Fruit fly (Drosophila melanogaster) whole organism, embryonic: ENCODE results near the gene RanGAP.
A peak's percentile ranks its signal among the peaks of the same experiment; 100 is the strongest.

Experiments used
- Bgb ChIP-seq: fragments of 200-800 bp; sonication (Bioruptor generic); IDR thresholded peaks from 2 replicates; pipeline ENCODE4 v1.3.6; 2022; ENCODE audit warnings: missing biosample characterization, missing genetic modification characterization; ENCODE audit not compliant: partially characterized antibody
- CG10431 ChIP-seq: fragments of 200-800 bp; sonication (Bioruptor generic); optimal IDR thresholded peaks from 3 replicates; lab custom pipeline; 2018; ENCODE audit warnings: missing biosample characterization, mild to moderate bottlenecking, missing genetic modification characterization
- CG10565 ChIP-seq: fragments of 200-800 bp; sonication (Bioruptor generic); optimal IDR thresholded peaks from 3 replicates; lab custom pipeline; 2016; ENCODE audit warnings: missing biosample characterization, mild to moderate bottlenecking, missing genetic modification characterization
- CG11085 ChIP-seq: fragments of 200-800 bp; sonication (Bioruptor generic); IDR thresholded peaks from 2 replicates; pipeline ENCODE4 v1.3.6; 2022; ENCODE audit warnings: missing biosample characterization, missing genetic modification characterization
- CG12071 ChIP-seq: fragments of 200-800 bp; sonication (Bioruptor generic); optimal IDR thresholded peaks from 3 replicates; lab custom pipeline; 2018; ENCODE audit warnings: missing biosample characterization, mild to moderate bottlenecking, missing genetic modification characterization
- CG12236 ChIP-seq: fragments of 200-800 bp; sonication (Bioruptor generic); optimal IDR thresholded peaks from 2 replicates; lab custom pipeline; 2016; ENCODE audit warnings: missing biosample characterization, missing genetic modification characterization
- CG12744 ChIP-seq: fragments of 200-800 bp; sonication (Bioruptor generic); optimal IDR thresholded peaks from 2 replicates; lab custom pipeline; 2016; ENCODE audit warnings: missing biosample characterization, missing genetic modification characterization
- CG17186 ChIP-seq: fragments of 200-800 bp; sonication (Bioruptor generic); optimal IDR thresholded peaks from 3 replicates; lab custom pipeline; 2017; ENCODE audit warnings: missing biosample characterization, missing genetic modification reagents, missing genetic modification characterization
- CG2678 ChIP-seq: fragments of 200-800 bp; sonication (Bioruptor generic); optimal IDR thresholded peaks from 3 replicates; lab custom pipeline; 2019; ENCODE audit warnings: missing biosample characterization, mild to moderate bottlenecking, missing genetic modification characterization, moderate library complexity
- CG2889 ChIP-seq: fragments of 200-800 bp; sonication (Bioruptor generic); IDR thresholded peaks from 3 replicates; pipeline ENCODE4 v1.3.6; 2022; ENCODE audit warnings: missing biosample characterization, missing genetic modification characterization
- CG30020 ChIP-seq: fragments of 200-800 bp; optimal IDR thresholded peaks from 2 replicates; lab custom pipeline; 2019; ENCODE audit warnings: missing biosample characterization, mild to moderate bottlenecking, missing genetic modification characterization, moderate library complexity
- CG3281 ChIP-seq: fragments of 200-800 bp; sonication (Bioruptor generic); optimal IDR thresholded peaks from 3 replicates; lab custom pipeline; 2017; ENCODE audit warnings: missing biosample characterization, mild to moderate bottlenecking, missing genetic modification characterization
- CG3995 ChIP-seq: fragments of 200-800 bp; sonication (Bioruptor generic); optimal IDR thresholded peaks from 3 replicates; lab custom pipeline; 2016; ENCODE audit warnings: missing biosample characterization, missing genetic modification characterization
- CG6272 ChIP-seq: fragments of 200-800 bp; sonication (Bioruptor generic); IDR thresholded peaks from 2 replicates; pipeline ENCODE4 v1.3.6; 2022; ENCODE audit warnings: missing biosample characterization, missing genetic modification characterization
- CG8478 ChIP-seq: fragments of >200 bp; optimal IDR thresholded peaks from 2 replicates; lab custom pipeline; 2018
- CG8765 ChIP-seq: fragments of 200-800 bp; sonication (Bioruptor generic); IDR thresholded peaks from 2 replicates; pipeline ENCODE4 v1.3.6; 2022; ENCODE audit warnings: missing biosample characterization, missing genetic modification characterization
- Elba2 ChIP-seq: fragments of 200-800 bp; sonication (Bioruptor generic); optimal IDR thresholded peaks from 3 replicates; lab custom pipeline; 2016; ENCODE audit warnings: missing biosample characterization, missing genetic modification characterization
- Oli ChIP-seq: fragments of 200-800 bp; sonication (Bioruptor generic); optimal IDR thresholded peaks from 2 replicates; lab custom pipeline; 2018; ENCODE audit warnings: missing biosample characterization, mild to moderate bottlenecking, missing genetic modification characterization, moderate library complexity
- Ravus ChIP-seq: fragments of 200-800 bp; sonication (Bioruptor generic); IDR thresholded peaks from 2 replicates; pipeline ENCODE4 v1.3.6; 2022; ENCODE audit warnings: missing biosample characterization, missing genetic modification characterization
- ase ChIP-seq: fragments of 200-800 bp; sonication (Bioruptor generic); IDR thresholded peaks from 3 replicates; pipeline ENCODE4 v1.3.6; 2022; ENCODE audit warnings: missing biosample characterization, missing genetic modification characterization
- ash1 ChIP-seq: fragments of 200-800 bp; sonication (Bioruptor generic); optimal IDR thresholded peaks from 2 replicates; lab custom pipeline; 2018; ENCODE audit warnings: missing biosample characterization, mild to moderate bottlenecking, missing genetic modification characterization
- bab2 ChIP-seq: fragments of 200-800 bp; sonication (Bioruptor generic); optimal IDR thresholded peaks from 2 replicates; lab custom pipeline; 2016; ENCODE audit warnings: missing biosample characterization, missing genetic modification characterization
- bigmax ChIP-seq: fragments of 200-800 bp; sonication (Bioruptor generic); optimal IDR thresholded peaks from 2 replicates; lab custom pipeline; 2018; ENCODE audit warnings: missing biosample characterization, mild to moderate bottlenecking, missing genetic modification characterization
- bsh ChIP-seq, 2 experiments: fragments of 200-800 bp; sonication (Bioruptor generic); optimal IDR thresholded peaks; 2 replicates each; lab custom pipeline; 2017 to 2018; ENCODE audit warnings: mild to moderate bottlenecking in 2 of 2, missing biosample characterization in 2 of 2, missing genetic modification characterization in 2 of 2, moderate library complexity in 1 of 2
- caup ChIP-seq: fragments of 200-800 bp; sonication (Bioruptor generic); optimal IDR thresholded peaks from 3 replicates; lab custom pipeline; 2017; ENCODE audit warnings: missing biosample characterization, mild to moderate bottlenecking, missing genetic modification characterization, moderate library complexity; ENCODE audit not compliant: severe bottlenecking
- dysf ChIP-seq: fragments of 200-800 bp; sonication (Bioruptor generic); IDR thresholded peaks from 3 replicates; pipeline ENCODE4 v1.3.6; 2022; ENCODE audit warnings: missing biosample characterization, missing genetic modification characterization
- en ChIP-seq: fragments of 200-800 bp; sonication (Bioruptor generic); optimal IDR thresholded peaks from 2 replicates; lab custom pipeline; 2016; ENCODE audit warnings: missing biosample characterization, missing genetic modification characterization
- grau ChIP-seq: fragments of 200-800 bp; optimal IDR thresholded peaks from 3 replicates; lab custom pipeline; 2019; ENCODE audit warnings: missing biosample characterization, mild to moderate bottlenecking, missing genetic modification characterization, moderate library complexity
- grn ChIP-seq: fragments of 200-800 bp; sonication (Bioruptor generic); optimal IDR thresholded peaks from 3 replicates; lab custom pipeline; 2017; ENCODE audit warnings: missing biosample characterization, missing genetic modification characterization
- jing ChIP-seq: fragments of 200-800 bp; sonication (Bioruptor generic); optimal IDR thresholded peaks from 2 replicates; lab custom pipeline; 2018; ENCODE audit warnings: missing biosample characterization, mild to moderate bottlenecking, missing genetic modification characterization
- lab ChIP-seq: fragments of 200-800 bp; sonication (Bioruptor generic); optimal IDR thresholded peaks from 3 replicates; lab custom pipeline; 2017; ENCODE audit warnings: missing biosample characterization, missing genetic modification characterization, mild to moderate bottlenecking, moderate library complexity, missing genetic modification reagents
- lov ChIP-seq, 2 experiments: fragments of 200-800 bp in 1 of 2; fragments of >200 bp in 1 of 2; sonication (Bioruptor generic) in 1 of 2; IDR thresholded peaks in 1 of 2; optimal IDR thresholded peaks in 1 of 2; 2 replicates in 1 of 2; 3 replicates in 1 of 2; pipeline versions ENCODE4 v1.3.6 to Lab custom; 2017 to 2022; ENCODE audit warnings: missing biosample characterization in 1 of 2, missing genetic modification characterization in 1 of 2
- luna ChIP-seq: fragments of 200-800 bp; sonication (Bioruptor generic); optimal IDR thresholded peaks from 2 replicates; lab custom pipeline; 2016; ENCODE audit warnings: missing biosample characterization, missing genetic modification characterization
- mld ChIP-seq: fragments of 200-800 bp; sonication (Bioruptor generic); IDR thresholded peaks from 3 replicates; pipeline ENCODE4 v1.3.6; 2022; ENCODE audit warnings: missing biosample characterization, missing genetic modification characterization; ENCODE audit not compliant: partially characterized antibody
- nerfin-2 ChIP-seq: fragments of 200-800 bp; sonication (Bioruptor generic); IDR thresholded peaks from 2 replicates; pipeline ENCODE4 v1.3.6; 2022; ENCODE audit warnings: missing biosample characterization, missing genetic modification characterization; ENCODE audit not compliant: partially characterized antibody
- oc ChIP-seq: fragments of 200-800 bp; sonication (Bioruptor generic); optimal IDR thresholded peaks from 2 replicates; lab custom pipeline; 2018; ENCODE audit warnings: missing biosample characterization, mild to moderate bottlenecking, missing genetic modification characterization, moderate library complexity
- p53 ChIP-seq: fragments of 200-800 bp; sonication (Bioruptor generic); optimal IDR thresholded peaks from 2 replicates; lab custom pipeline; 2016; ENCODE audit warnings: missing biosample characterization, missing genetic modification characterization
- pfk ChIP-seq: fragments of 200-800 bp; sonication (Bioruptor generic); optimal IDR thresholded peaks from 2 replicates; lab custom pipeline; 2018; ENCODE audit warnings: missing biosample characterization, mild to moderate bottlenecking, missing genetic modification characterization, moderate library complexity
- row ChIP-seq: fragments of 200-800 bp; sonication (Bioruptor generic); IDR thresholded peaks from 3 replicates; pipeline ENCODE4 v1.3.6; 2022; ENCODE audit warnings: missing biosample characterization, missing genetic modification characterization
- sens ChIP-seq: fragments of 200-800 bp; sonication (Bioruptor generic); peaks from one replicate; lab custom pipeline; 2016; ENCODE audit warnings: missing biosample characterization, missing genetic modification characterization
- sna ChIP-seq: fragments of 200-800 bp; sonication (Bioruptor generic); IDR thresholded peaks from 2 replicates; pipeline ENCODE4 v1.3.6; 2022; ENCODE audit warnings: missing biosample characterization, missing genetic modification characterization; ENCODE audit not compliant: partially characterized antibody
- sqz ChIP-seq: fragments of 200-800 bp; sonication (Bioruptor generic); optimal IDR thresholded peaks from 3 replicates; lab custom pipeline; 2018; ENCODE audit warnings: missing biosample characterization, mild to moderate bottlenecking, missing genetic modification characterization
- sr ChIP-seq: fragments of 200-800 bp; sonication (Bioruptor generic); IDR thresholded peaks from 3 replicates; pipeline ENCODE4 v1.3.6; 2022; ENCODE audit warnings: missing biosample characterization, missing genetic modification characterization
- stwl ChIP-seq: fragments of 200-800 bp; sonication (Bioruptor generic); optimal IDR thresholded peaks from 3 replicates; lab custom pipeline; 2018; ENCODE audit warnings: missing biosample characterization, mild to moderate bottlenecking, missing genetic modification characterization, moderate library complexity
- tin ChIP-seq: fragments of 200-800 bp; sonication (Bioruptor generic); optimal IDR thresholded peaks from 3 replicates; lab custom pipeline; 2016; ENCODE audit warnings: missing biosample characterization, missing genetic modification characterization
- vvl ChIP-seq: fragments of 200-800 bp; sonication (Bioruptor generic); IDR thresholded peaks from 2 replicates; pipeline ENCODE4 v1.3.6; 2022; ENCODE audit warnings: missing biosample characterization, missing genetic modification characterization
- wek ChIP-seq: fragments of 200-800 bp; sonication (Bioruptor generic); optimal IDR thresholded peaks from 3 replicates; lab custom pipeline; 2018; ENCODE audit warnings: missing biosample characterization, mild to moderate bottlenecking, missing genetic modification characterization, moderate library complexity
- zen ChIP-seq: fragments of 200-800 bp; sonication (Bioruptor generic); optimal IDR thresholded peaks from 3 replicates; lab custom pipeline; 2018; ENCODE audit warnings: missing biosample characterization, mild to moderate bottlenecking, missing genetic modification characterization, moderate library complexity
- zfh2 ChIP-seq: fragments of 200-800 bp; sonication (Bioruptor generic); optimal IDR thresholded peaks from 2 replicates; lab custom pipeline; 2016; ENCODE audit warnings: missing biosample characterization, missing genetic modification characterization

The RanGAP gene

dm6 chr2L:19423467-19424122, 18.2 kb upstream of the RanGAP start, which contains the start of the genes Alp12 and CG13085 (continued):
- TF ChIP-seq grau (tag; lab: Kevin White, UChicago) (peak; percentile 98), vvl (GFP tag; lab: Robert Waterston, UW) (peak; percentile 97), en (GFP tag; lab: Kevin White, UChicago) (peak; percentile 87), sna (GFP tag; lab: Robert Waterston, UW) (no peak), CG12236 (GFP tag; lab: Kevin White, UChicago) (peak; percentile 89), nerfin-2 (GFP tag; lab: Robert Waterston, UW) (no peak), zen (tag; lab: Kevin White, UChicago) (peak; percentile 92), Elba2 (GFP tag; lab: Kevin White, UChicago) (peak; percentile 27), lov (optimal IDR thresholded peaks at IDR 0.05; lab: Kevin White, UChicago) (no peak), lov (GFP tag; IDR thresholded peaks at IDR 0.05; lab: Robert Waterston, UW) (peak; percentile 79; the same call in 2 of the 3 replicates), CG10565 (GFP tag; lab: Kevin White, UChicago) (peak; percentile 75), CG3281 (peak; percentile 99), ash1 (GFP tag; lab: Kevin White, UChicago) (no peak), bigmax (GFP tag; lab: Kevin White, UChicago) (no peak), tin (GFP tag; lab: Kevin White, UChicago) (peak; percentile 96), stwl (tag; lab: Kevin White, UChicago) (peak; percentile 31), sr (GFP tag; lab: Robert Waterston, UW) (peak; percentile 72; the same call in 1 of the 3 replicates), CG17186 (GFP tag; lab: Kevin White, UChicago) (peak; percentile 90), CG3995 (peak; percentile 75), bab2 (peak; percentile 94), zfh2 (GFP tag; lab: Kevin White, UChicago) (peak; percentile 90), CG11085 (peak; percentile 87), CG8765 (GFP tag; lab: Robert Waterston, UW) (peak; percentile 67), CG10431 (GFP tag; lab: Kevin White, UChicago) (peak; percentile 96), CG2678 (peak; percentile 99), luna (peak; percentile 51), oc (tag; lab: Kevin White, UChicago) (peak; percentile 95), CG30020 (tag; lab: Kevin White, UChicago) (peak; percentile 88), Bgb (GFP tag; lab: Robert Waterston, UW) (peak; percentile 48; the same call in 1 of the 2 replicates), jing (peak; percentile 94), sqz (GFP tag; lab: Kevin White, UChicago) (peak; percentile 98), CG2889 (GFP tag; lab: Robert Waterston, UW) (peak; percentile 95), pfk (GFP tag; lab: Kevin White, UChicago) (peak; percentile 56), mld (GFP tag; lab: Robert Waterston, UW) (0 out of 3 replicates have a peak, but pooled peaks have one; percentile 53), wek (peak; percentile 86), grn (GFP tag; lab: Kevin White, UChicago) (peak; percentile 78), p53 (GFP tag; lab: Kevin White, UChicago) (peak; percentile 86), dysf (GFP tag; lab: Robert Waterston, UW) (peak; percentile 98), sens (GFP tag; lab: Kevin White, UChicago) (peak; percentile 99), CG6272 (peak; percentile 93), Ravus (GFP tag; lab: Robert Waterston, UW) (peak; percentile 88), caup (GFP tag; lab: Kevin White, UChicago) (peak; percentile 97), bsh (GFP tag; optimal IDR thresholded peaks at IDR 0.05; lab: Kevin White, UChicago) (peak; percentile 97 to 98), lab (GFP tag; lab: Kevin White, UChicago) (peak; percentile 99), CG12744 (peak; percentile 95), CG8478 (no peak), row (GFP tag; lab: Robert Waterston, UW) (peak; percentile 99), Oli (tag; lab: Kevin White, UChicago) (peak; percentile 99), ase (GFP tag; lab: Robert Waterston, UW) (peak; percentile 89), CG12071 (peak; percentile 94)
